Worm (Caenorhabditis elegans) whole organism, L2 larva: ENCODE results near the gene F49C12.1.

ENCODE experiments used
- Y55F3AM.14 ChIP-seq: fragments of 200-800 bp; sonication (Bioruptor generic); optimal IDR thresholded peaks from 2 replicates; lab custom pipeline; 2018; ENCODE audit warnings: mild to moderate bottlenecking, missing genetic modification characterization, missing compliant biosample characterization
- nhr-10 ChIP-seq: sonication (generic microtip); optimal IDR thresholded peaks from 2 replicates; lab custom pipeline; 2017; ENCODE audit warnings: missing biosample characterization, missing genetic modification characterization
- nhr-237 ChIP-seq: fragments of 150-350 bp; optimal IDR thresholded peaks from 2 replicates; lab custom pipeline; 2014; ENCODE audit warnings: missing biosample characterization, missing genetic modification characterization

- no peak for TF ChIP-seq nhr-237
- no peak for TF ChIP-seq Y55F3AM.14
- no peak for TF ChIP-seq nhr-10 (tag; lab: Kevin White, UChicago)
Measured at ce11 chrIV:9259687-9260086, 36.5 kb downstream of the F49C12.1 start, which contains the start of gene Y11D7A.10.
